Worm (Caenorhabditis elegans) whole organism, dauer: ENCODE data around the gene ugt-13.

Source experiments
- unc-62 ChIP-seq: sonication (generic microtip); optimal IDR thresholded peaks from 2 replicates; lab custom pipeline; 2017; ENCODE audit warnings: missing biosample characterization, missing genetic modification reagents, missing genetic modification characterization

ugt-13 gene

ce11 chrV:4908591-4908990 is at the start of gene ugt-13:
ugt-13 (plus strand) TSS chrV:4908884.
- TF ChIP-seq unc-62 (GFP tag; lab: Kevin White, UChicago) = no peak

- no peak for TF ChIP-seq unc-62 (GFP tag; lab: Kevin White, UChicago)
Measured at ce11 chrV:4860525-4860924, 48.2 kb upstream of the ugt-13 start.

- TF ChIP-seq unc-62 (GFP tag; lab: Kevin White, UChicago) = no peak
Measured at ce11 chrV:4862737-4863136, 45.9 kb upstream of the ugt-13 start, which contains the start of gene C37H5.13. C37H5.13 (minus strand) TSS chrV:4862965.

- TF ChIP-seq unc-62 (GFP tag; lab: Kevin White, UChicago) = no peak
Measured at ce11 chrV:4864330-4864729, 44.4 kb upstream of the ugt-13 start.

DNA sequence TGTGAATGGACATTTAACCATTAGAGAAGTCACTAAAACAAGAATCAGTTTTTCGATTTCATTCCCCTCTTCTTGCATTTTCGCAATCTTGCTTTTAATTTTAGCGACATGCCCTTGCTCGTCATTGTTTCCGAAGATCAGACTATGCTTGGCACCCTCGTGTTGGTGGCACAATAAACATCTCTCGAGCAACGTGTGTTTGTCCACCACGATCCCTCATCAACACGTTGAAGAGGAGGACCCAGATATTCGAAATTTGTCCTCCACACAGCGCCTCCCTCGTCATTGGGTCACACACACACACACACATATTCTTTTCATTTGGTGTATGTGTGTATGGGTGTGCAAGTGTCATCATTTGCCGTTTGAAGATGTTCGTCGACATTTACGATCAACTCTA is 43.3 kb upstream of the ugt-13 start, which contains the start of gene srd-32:
TSS of gene srd-32 (plus strand) at position 301 of the 400 bp plus-strand sequence.
- TF ChIP-seq unc-62 (GFP tag; lab: Kevin White, UChicago) = no peak

ce11 chrV:4867535-4867934 is 41.1 kb upstream of the ugt-13 start:
- no peak for TF ChIP-seq unc-62 (GFP tag; lab: Kevin White, UChicago)

DNA sequence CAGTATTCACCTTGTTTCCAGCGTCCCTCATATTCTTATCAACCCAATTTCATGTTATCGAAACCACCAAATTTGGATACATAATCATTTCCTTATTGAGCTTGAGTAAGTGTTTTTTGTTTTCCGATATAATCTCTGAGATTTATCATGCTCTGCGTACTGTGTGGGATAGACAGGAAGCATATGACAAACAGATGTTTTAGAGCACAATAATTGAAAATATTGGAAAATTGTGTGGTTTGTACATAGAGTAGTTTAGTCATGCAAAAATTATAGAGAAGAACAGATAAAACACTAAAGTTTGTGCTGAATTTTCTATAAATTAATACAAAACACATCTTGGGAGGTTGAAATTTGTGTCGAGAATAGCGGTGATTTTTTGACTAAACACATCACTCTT is 40.0 kb upstream of the ugt-13 start:
- no peak for TF ChIP-seq unc-62 (GFP tag; lab: Kevin White, UChicago)

ce11 chrV:4870627-4871026 is 38.1 kb upstream of the ugt-13 start:
- no peak for TF ChIP-seq unc-62 (GFP tag; lab: Kevin White, UChicago)

DNA sequence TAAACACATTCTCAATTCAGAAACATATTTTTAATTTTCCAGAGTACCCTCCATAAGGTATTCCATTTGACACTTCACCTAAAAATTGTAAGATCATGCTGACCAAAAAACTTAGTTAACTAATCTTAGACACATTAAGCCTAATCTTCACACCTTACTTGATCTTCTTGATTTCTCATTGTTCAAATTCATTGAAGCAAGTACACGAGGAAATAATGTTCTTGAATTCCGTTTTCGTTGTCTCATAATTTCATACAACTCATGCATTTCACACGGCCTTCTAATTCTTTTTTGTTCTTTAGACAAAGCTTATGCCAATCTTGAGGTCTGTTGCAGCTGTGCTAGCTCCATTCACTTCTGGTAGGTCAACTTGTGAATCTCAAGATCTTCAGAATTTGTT is 36.7 kb upstream of the ugt-13 start, which contains the start of gene srd-33:
TSS of gene srd-33 (plus strand) at position 301 of the 400 bp plus-strand sequence.
- TF ChIP-seq unc-62 (GFP tag; lab: Kevin White, UChicago) = no peak

- no peak for TF ChIP-seq unc-62 (GFP tag; lab: Kevin White, UChicago)
Measured at ce11 chrV:4877587-4877986, 31.1 kb upstream of the ugt-13 start, which contains the start of gene T19H12.6. T19H12.6 (minus strand) TSS chrV:4877687.

DNA sequence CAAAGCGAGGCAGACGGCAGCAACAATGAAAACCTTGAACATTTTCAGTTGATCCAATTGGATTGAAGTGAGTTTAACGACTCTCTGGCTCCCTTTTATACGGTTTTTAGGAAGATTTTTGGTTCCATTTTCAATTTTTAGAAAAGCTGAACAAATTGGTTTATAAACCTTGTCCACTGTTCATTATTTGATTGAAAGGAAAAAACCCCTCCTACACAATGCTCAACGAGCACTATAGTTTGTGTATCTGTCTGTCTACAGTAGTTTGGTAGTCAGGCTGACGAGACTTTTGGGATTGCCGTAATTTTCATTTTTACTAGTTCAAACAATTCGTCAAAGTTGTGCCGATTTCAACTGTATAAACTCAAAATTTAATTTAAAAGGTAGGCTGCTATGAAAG is 29.4 kb upstream of the ugt-13 start, which contains the start of gene T19H12.15:
TSS of gene T19H12.15 (minus strand) at position 101 of the 400 bp plus-strand sequence.
- no peak for TF ChIP-seq unc-62 (GFP tag; lab: Kevin White, UChicago)

ce11 chrV:4881377-4881776 is 27.3 kb upstream of the ugt-13 start, which contains the start of gene str-32:
str-32 (minus strand) TSS chrV:4881477.
- no peak for TF ChIP-seq unc-62 (GFP tag; lab: Kevin White, UChicago)

DNA sequence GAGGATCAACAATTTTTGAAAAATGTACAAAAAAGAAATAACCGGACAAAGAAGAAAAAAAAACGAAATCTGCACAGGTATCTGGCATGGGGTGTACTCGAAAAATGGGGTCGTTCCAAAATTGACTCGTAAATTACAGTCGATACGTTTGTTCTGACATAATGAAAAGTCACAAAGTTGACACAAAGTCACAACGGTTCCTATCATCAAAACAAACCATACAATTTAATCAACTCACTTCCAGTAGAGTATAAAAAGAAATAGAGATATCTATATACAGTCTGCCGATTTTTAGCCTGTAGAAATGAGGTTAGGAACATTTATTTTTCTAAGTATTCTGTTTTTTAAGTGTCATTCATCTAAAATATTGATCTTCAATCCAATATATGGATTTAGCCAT is 24.2 kb upstream of the ugt-13 start, which contains the start of gene T19H12.12:
TSS of gene T19H12.12 (plus strand) at position 301 of the 400 bp plus-strand sequence.
- no peak for TF ChIP-seq unc-62 (GFP tag; lab: Kevin White, UChicago)

DNA sequence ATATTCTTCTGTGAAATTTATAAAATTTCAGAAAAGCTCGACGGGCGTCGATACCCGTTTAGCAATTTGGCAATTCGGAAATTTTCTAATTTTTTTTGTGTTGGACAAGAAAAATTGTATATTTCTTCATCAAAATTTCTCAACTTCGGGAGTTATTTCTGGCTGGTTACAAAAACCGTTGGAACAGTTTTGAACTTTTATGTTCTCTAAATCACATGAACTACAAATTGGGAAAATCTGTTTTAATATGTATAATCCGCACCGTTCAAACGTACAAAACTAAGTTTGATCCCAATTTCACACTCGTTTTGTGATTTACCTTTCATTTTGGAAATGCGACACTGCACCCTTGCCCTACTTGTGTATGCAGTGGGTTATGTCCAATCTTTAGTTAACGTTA is 23.3 kb upstream of the ugt-13 start, which contains the start of gene T19H12.3:
TSS of gene T19H12.3 (plus strand) at position 301 of the 400 bp plus-strand sequence.
- TF ChIP-seq unc-62 (GFP tag; lab: Kevin White, UChicago) = no peak

DNA sequence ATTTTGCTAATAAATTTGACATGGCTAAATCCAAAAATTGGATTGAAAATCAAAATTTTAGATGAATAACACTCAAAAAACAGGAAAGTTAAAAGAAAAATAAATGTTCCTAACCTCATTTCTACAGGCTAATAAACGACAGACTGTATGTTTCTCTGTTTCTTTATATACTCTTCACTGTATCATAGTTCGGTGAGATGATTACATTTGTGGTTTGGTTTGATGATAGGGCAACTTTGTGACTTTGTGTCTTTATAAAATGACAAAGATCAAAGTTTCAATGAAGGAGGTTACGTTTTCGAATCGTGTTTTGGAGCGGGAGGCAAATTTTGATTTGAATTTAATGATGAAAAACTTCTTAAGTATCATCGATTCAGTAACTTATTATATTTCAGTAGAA is 19.2 kb upstream of the ugt-13 start, which contains the start of gene ugt-12:
TSS of gene ugt-12 (minus strand) at position 153 of the 400 bp plus-strand sequence.
- no peak for TF ChIP-seq unc-62 (GFP tag; lab: Kevin White, UChicago)

ce11 chrV:4889976-4890479 is 18.7 kb upstream of the ugt-13 start, which contains the start of gene T19H12.2:
T19H12.2 (plus strand) TSS chrV:4890429.
- no peak for TF ChIP-seq unc-62 (GFP tag; lab: Kevin White, UChicago)

DNA sequence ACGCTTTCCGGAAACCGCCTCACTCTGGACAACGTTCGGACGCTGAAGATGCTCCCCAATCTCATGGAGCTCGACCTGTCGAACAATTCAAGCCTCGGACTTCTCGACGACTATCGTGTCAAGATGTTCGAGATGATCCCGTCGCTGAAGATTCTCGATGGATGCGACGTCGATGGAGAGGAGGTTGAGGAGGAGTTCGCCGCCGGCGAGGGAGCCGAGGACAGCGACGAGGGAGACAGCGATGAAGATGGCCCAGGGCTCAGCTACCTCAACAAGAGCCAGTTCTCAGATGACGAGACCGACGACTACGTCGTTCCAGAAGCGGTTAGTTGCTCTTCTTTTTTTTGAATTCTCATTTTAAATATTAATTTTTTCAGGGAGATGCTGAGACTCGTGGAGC is 17.9 kb upstream of the ugt-13 start:
- TF ChIP-seq unc-62 (GFP tag; lab: Kevin White, UChicago) = no peak
